Fruit fly (Drosophila melanogaster) whole organism, embryonic: ENCODE data around the gene siz.
A peak's percentile ranks its signal among the peaks of the same experiment; 100 is the strongest.

ENCODE experiments used
- CG17385 ChIP-seq: fragments of 200-800 bp; sonication (Bioruptor generic); optimal IDR thresholded peaks from 3 replicates; lab custom pipeline; 2018; ENCODE audit warnings: missing biosample characterization, mild to moderate bottlenecking, missing genetic modification characterization
- CG2875 ChIP-seq: fragments of 200-800 bp; sonication (Bioruptor generic); optimal IDR thresholded peaks from 2 replicates; lab custom pipeline; 2017; ENCODE audit warnings: missing biosample characterization, mild to moderate bottlenecking, missing genetic modification characterization, missing genetic modification reagents
- CG2889 ChIP-seq: fragments of 200-800 bp; sonication (Bioruptor generic); IDR thresholded peaks from 3 replicates; pipeline ENCODE4 v1.3.6; 2022; ENCODE audit warnings: missing biosample characterization, missing genetic modification characterization
- CG5180 ChIP-seq: fragments of 200-800 bp; sonication (Bioruptor generic); optimal IDR thresholded peaks from 3 replicates; lab custom pipeline; 2017; ENCODE audit warnings: missing biosample characterization, missing genetic modification characterization, mild to moderate bottlenecking, moderate library complexity, missing genetic modification reagents
- CG7963 ChIP-seq: fragments of 200-800 bp; sonication (Bioruptor generic); IDR thresholded peaks from 3 replicates; pipeline ENCODE4 v1.3.6; 2022; ENCODE audit warnings: missing biosample characterization, missing genetic modification characterization; ENCODE audit not compliant: partially characterized antibody
- Ets97D ChIP-seq: fragments of 200-800 bp; sonication (Bioruptor generic); optimal IDR thresholded peaks from 3 replicates; lab custom pipeline; 2016; ENCODE audit warnings: missing biosample characterization, missing genetic modification characterization
- NfI ChIP-seq: fragments of 200-800 bp; sonication (Bioruptor generic); optimal IDR thresholded peaks from 3 replicates; lab custom pipeline; 2018; ENCODE audit warnings: missing biosample characterization, mild to moderate bottlenecking, missing genetic modification characterization, moderate library complexity
- Rx ChIP-seq: fragments of 200-800 bp; sonication (Bioruptor generic); IDR thresholded peaks from 2 replicates; pipeline ENCODE4 v1.3.6; 2022; ENCODE audit warnings: missing biosample characterization, missing genetic modification characterization
- bsh ChIP-seq, 2 experiments: fragments of 200-800 bp; sonication (Bioruptor generic); optimal IDR thresholded peaks; 2 replicates each; lab custom pipeline; 2017 to 2018; ENCODE audit warnings: mild to moderate bottlenecking in 2 of 2, missing biosample characterization in 2 of 2, missing genetic modification characterization in 2 of 2, moderate library complexity in 1 of 2
- slp2 ChIP-seq: fragments of 200-800 bp; sonication (Bioruptor generic); optimal IDR thresholded peaks from 2 replicates; lab custom pipeline; 2016; ENCODE audit warnings: missing biosample characterization, missing genetic modification characterization
- usp ChIP-seq: fragments of >200 bp; optimal IDR thresholded peaks from 2 replicates; lab custom pipeline; 2017; ENCODE audit warnings: missing biosample characterization, missing genetic modification characterization

DNA sequence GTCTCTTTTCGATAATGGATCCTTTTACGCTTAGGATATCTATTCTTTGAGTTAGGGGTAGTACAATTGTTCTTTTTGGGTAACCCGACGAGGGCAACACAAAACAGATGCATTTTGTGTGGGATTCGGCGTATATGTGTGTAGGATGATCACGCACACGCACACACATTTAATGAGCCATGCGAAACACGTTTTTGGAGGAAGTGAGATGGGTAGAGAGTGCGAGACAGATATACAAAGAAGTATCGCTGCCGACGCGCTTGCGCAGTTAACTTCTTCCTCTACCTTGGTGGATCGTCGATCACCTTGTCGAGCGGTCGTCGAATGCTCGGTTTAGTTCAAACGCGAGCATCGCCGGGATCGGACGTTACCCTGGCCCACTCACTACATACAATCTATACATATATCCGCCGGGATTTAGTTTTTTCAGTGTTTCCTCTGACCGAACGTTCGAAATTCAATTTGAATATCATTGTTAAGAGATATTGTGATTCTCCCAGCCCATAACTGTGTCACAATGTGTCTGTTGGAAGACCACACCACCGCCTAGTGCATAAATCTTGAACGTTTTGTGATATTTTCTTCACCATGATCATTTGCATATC is 33.3 kb downstream of the siz start:
- TF ChIP-seq CG7963 (GFP tag; lab: Robert Waterston, UW), result 0 out of 3 replicates have a peak, but pooled peaks have one; percentile 41
- TF ChIP-seq CG17385 (GFP tag; lab: Kevin White, UChicago), result peak; percentile 69
- TF ChIP-seq CG5180 (GFP tag; lab: Kevin White, UChicago), result peak; percentile 16
- no peak for TF ChIP-seq CG2889 (GFP tag; lab: Robert Waterston, UW)
- TF ChIP-seq CG2875 (GFP tag; lab: Kevin White, UChicago), result no peak
- no peak for TF ChIP-seq Ets97D (GFP tag; lab: Kevin White, UChicago)
- no peak for TF ChIP-seq bsh (GFP tag; optimal IDR thresholded peaks at IDR 0.05; lab: Kevin White, UChicago)
- no peak for TF ChIP-seq NfI (GFP tag; lab: Kevin White, UChicago)
- TF ChIP-seq usp, result no peak
- TF ChIP-seq Rx (GFP tag; lab: Robert Waterston, UW), result no peak
- no peak for TF ChIP-seq slp2
